Worm (Caenorhabditis elegans) whole organism, young adult: ENCODE measurements around the gene oac-40.

Experiments
- B0019.2 ChIP-seq: fragments of 200-800 bp; sonication (Bioruptor generic); conservative IDR thresholded peaks from 2 replicates; pipeline ENCODE4 v1.3.6; 2022; ENCODE audit warnings: missing genetic modification reagents, missing genetic modification characterization, missing compliant biosample characterization
- C06A6.2 ChIP-seq: fragments of 200-800 bp; sonication (Bioruptor generic); conservative IDR thresholded peaks from 2 replicates; pipeline ENCODE4 v1.3.6; 2022; ENCODE audit warnings: missing genetic modification characterization, missing compliant biosample characterization
- C17E4.6 ChIP-seq: fragments of 200-800 bp; sonication (Bioruptor generic); IDR thresholded peaks from 2 replicates; pipeline ENCODE4 v1.3.6; 2022; ENCODE audit warnings: missing genetic modification reagents, missing genetic modification characterization, missing compliant biosample characterization
- D2030.7 ChIP-seq: fragments of 200-800 bp; sonication (Bioruptor generic); IDR thresholded peaks from 2 replicates; pipeline ENCODE4 v1.3.6; 2022; ENCODE audit warnings: missing genetic modification reagents, missing genetic modification characterization, missing compliant biosample characterization
- F10E7.11 ChIP-seq: sonication (generic microtip); optimal IDR thresholded peaks from 2 replicates; lab custom pipeline; 2017; ENCODE audit warnings: mild to moderate bottlenecking, missing genetic modification characterization, moderate library complexity, missing compliant biosample characterization
- F33H1.4 ChIP-seq: fragments of 200-800 bp; sonication (Bioruptor generic); IDR thresholded peaks from 2 replicates; pipeline ENCODE4 v1.3.6; 2022; ENCODE audit warnings: missing genetic modification reagents, missing genetic modification characterization, missing compliant biosample characterization
- F39B2.1 ChIP-seq: fragments of 200-800 bp; sonication (Bioruptor generic); IDR thresholded peaks from 2 replicates; pipeline ENCODE4 v1.3.6; 2022; ENCODE audit warnings: missing genetic modification reagents, missing genetic modification characterization, missing compliant biosample characterization
- Y53F4B.3 ChIP-seq: fragments of 200-800 bp; sonication (Bioruptor generic); IDR thresholded peaks from 2 replicates; pipeline ENCODE4 v1.3.6; 2022; ENCODE audit warnings: missing genetic modification reagents, missing genetic modification characterization, missing compliant biosample characterization
- Y56A3A.18 ChIP-seq: fragments of 200-800 bp; sonication (Bioruptor generic); IDR thresholded peaks from 2 replicates; pipeline ENCODE4 v1.3.6; 2022; ENCODE audit warnings: missing genetic modification reagents, missing genetic modification characterization, missing compliant biosample characterization
- Y67H2A.10 ChIP-seq: fragments of 200-800 bp; sonication (Bioruptor generic); conservative IDR thresholded peaks from 2 replicates; pipeline ENCODE4 v1.3.6; 2022; ENCODE audit warnings: missing genetic modification reagents, missing genetic modification characterization, missing compliant biosample characterization
- Y79H2A.3 ChIP-seq: fragments of 200-800 bp; sonication (Bioruptor generic); conservative IDR thresholded peaks from 2 replicates; pipeline ENCODE4 v1.3.6; 2022; ENCODE audit warnings: missing genetic modification reagents, missing genetic modification characterization, missing compliant biosample characterization
- attf-3 ChIP-seq: fragments of 200-800 bp; sonication (Bioruptor generic); conservative IDR thresholded peaks from 2 replicates; pipeline ENCODE4 v1.3.6; 2022; ENCODE audit warnings: missing genetic modification reagents, missing genetic modification characterization, missing compliant biosample characterization
- attf-5 ChIP-seq: fragments of 200-800 bp; sonication (Bioruptor generic); optimal IDR thresholded peaks from 2 replicates; lab custom pipeline; 2018; ENCODE audit warnings: mild to moderate bottlenecking, missing genetic modification characterization, missing compliant biosample characterization
- ccch-3 ChIP-seq: fragments of 200-800 bp; sonication (Bioruptor generic); optimal IDR thresholded peaks from 2 replicates; lab custom pipeline; 2018; ENCODE audit warnings: mild to moderate bottlenecking, missing genetic modification characterization, missing compliant biosample characterization
- ceh-40 ChIP-seq: fragments of 200-800 bp; sonication (Bioruptor generic); IDR thresholded peaks from 2 replicates; pipeline ENCODE4 v1.3.6; 2022; ENCODE audit warnings: missing genetic modification characterization, missing compliant biosample characterization
- chd-7 ChIP-seq: sonication (generic microtip); optimal IDR thresholded peaks from 2 replicates; lab custom pipeline; 2016; ENCODE audit warnings: mild to moderate bottlenecking, missing genetic modification characterization, moderate library complexity, missing compliant biosample characterization
- die-1 ChIP-seq: sonication (generic microtip); optimal IDR thresholded peaks from 2 replicates; lab custom pipeline; 2016; ENCODE audit warnings: missing genotype, mild to moderate bottlenecking, missing genetic modification characterization, missing compliant biosample characterization
- ekl-4 ChIP-seq: fragments of 200-800 bp; sonication (Bioruptor generic); IDR thresholded peaks from 2 replicates; pipeline ENCODE4 v1.3.6; 2022; ENCODE audit warnings: missing genetic modification reagents, missing genetic modification characterization, missing compliant biosample characterization
- hmg-1.2 ChIP-seq: fragments of 200-800 bp; sonication (Bioruptor generic); IDR thresholded peaks from 2 replicates; pipeline ENCODE4 v1.3.6; 2022; ENCODE audit warnings: missing genetic modification reagents, missing genetic modification characterization, missing compliant biosample characterization
- lag-1 ChIP-seq: fragments of 200-800 bp; sonication (Bioruptor generic); IDR thresholded peaks from 2 replicates; pipeline ENCODE4 v1.3.6; 2022; ENCODE audit warnings: missing genetic modification reagents, missing genetic modification characterization, missing compliant biosample characterization
- let-526 ChIP-seq: fragments of 200-800 bp; sonication (Bioruptor generic); IDR thresholded peaks from 2 replicates; pipeline ENCODE4 v1.3.6; 2022; ENCODE audit warnings: missing genetic modification reagents, missing genetic modification characterization, missing compliant biosample characterization
- lin-35 ChIP-seq, 3 experiments: fragments of 150-350 bp in 2 of 3; sonication (generic microtip) in 1 of 3; optimal IDR thresholded peaks; 2 replicates each; lab custom pipeline; 2014 to 2018; ENCODE audit warnings: missing biosample characterization in 3 of 3, missing genetic modification characterization in 3 of 3, missing genetic modification reagents in 3 of 3
- lin-40 ChIP-seq: sonication (generic microtip); optimal IDR thresholded peaks from 2 replicates; lab custom pipeline; 2016; ENCODE audit warnings: missing genetic modification characterization, mild to moderate bottlenecking, missing compliant biosample characterization, missing genotype, missing genetic modification reagents
- lin-54 ChIP-seq: fragments of 200-800 bp; sonication (Bioruptor generic); optimal IDR thresholded peaks from 2 replicates; lab custom pipeline; 2018; ENCODE audit warnings: mild to moderate bottlenecking, missing genetic modification characterization, missing compliant biosample characterization
- lsy-27 ChIP-seq: sonication (generic microtip); optimal IDR thresholded peaks from 2 replicates; lab custom pipeline; 2017; ENCODE audit warnings: missing genetic modification characterization, mild to moderate bottlenecking, missing compliant biosample characterization, antibody characterized with exemption, missing genotype, borderline replicate concordance; ENCODE audit not compliant: insufficient read depth
- mcd-1 ChIP-seq: fragments of 200-800 bp; sonication (Bioruptor generic); IDR thresholded peaks from 2 replicates; pipeline ENCODE4 v1.3.6; 2022; ENCODE audit warnings: missing genetic modification reagents, missing genetic modification characterization, missing compliant biosample characterization
- mes-4 ChIP-seq: sonication (generic microtip); optimal IDR thresholded peaks from 2 replicates; lab custom pipeline; 2016; ENCODE audit warnings: missing genotype, missing genetic modification characterization, missing compliant biosample characterization
- nfya-1 ChIP-seq: sonication (generic microtip); optimal IDR thresholded peaks from 2 replicates; lab custom pipeline; 2017; ENCODE audit warnings: antibody characterized with exemption, missing compliant biosample characterization, missing genetic modification characterization, borderline replicate concordance; ENCODE audit not compliant: insufficient read depth
- nfya-2 ChIP-seq: fragments of 200-800 bp; sonication (Bioruptor generic); IDR thresholded peaks from 2 replicates; pipeline ENCODE4 v1.3.6; 2022; ENCODE audit warnings: missing genetic modification reagents, missing genetic modification characterization, missing compliant biosample characterization
- nfyb-1 ChIP-seq: fragments of 200-800 bp; sonication (Bioruptor generic); IDR thresholded peaks from 2 replicates; pipeline ENCODE4 v1.3.6; 2022; ENCODE audit warnings: missing genetic modification reagents, missing genetic modification characterization, missing compliant biosample characterization
- pbrm-1 ChIP-seq: fragments of 200-800 bp; sonication (Bioruptor generic); IDR thresholded peaks from 2 replicates; pipeline ENCODE4 v1.3.6; 2022; ENCODE audit warnings: missing genetic modification reagents, missing genetic modification characterization, missing compliant biosample characterization
- rpc-1 ChIP-seq, 2 experiments: fragments of 150-350 bp in 1 of 2; sonication (generic microtip) in 1 of 2; optimal IDR thresholded peaks; 2 replicates each; lab custom pipeline; 2014 to 2018; ENCODE audit warnings: missing biosample characterization in 1 of 2, missing genetic modification characterization in 1 of 2, missing genetic modification reagents in 1 of 2, missing genotype in 1 of 2
- sdz-38 ChIP-seq: sonication (generic microtip); optimal IDR thresholded peaks from 2 replicates; lab custom pipeline; 2016; ENCODE audit warnings: missing genotype, missing genetic modification characterization, missing compliant biosample characterization
- sea-2 ChIP-seq: fragments of 200-800 bp; sonication (Bioruptor generic); IDR thresholded peaks from 2 replicates; pipeline ENCODE4 v1.3.6; 2022; ENCODE audit warnings: missing genetic modification characterization, missing compliant biosample characterization
- snpc-1.3 ChIP-seq: sonication (generic microtip); optimal IDR thresholded peaks from 2 replicates; lab custom pipeline; 2017; ENCODE audit warnings: missing genetic modification characterization, mild to moderate bottlenecking, missing compliant biosample characterization, antibody characterized with exemption, moderate library complexity, missing genotype, missing genetic modification reagents; ENCODE audit not compliant: insufficient read depth
- snpc-4 ChIP-seq, 5 experiments: fragments of 150-350 bp in 1 of 5; sonication (generic microtip) in 4 of 5; optimal IDR thresholded peaks; 2 replicates each; lab custom pipeline; 2014 to 2018; ENCODE audit warnings: missing genetic modification characterization in 5 of 5, missing biosample characterization in 3 of 5, antibody characterized with exemption in 2 of 5, mild to moderate bottlenecking in 2 of 5, missing compliant biosample characterization in 2 of 5, missing genotype in 2 of 5, moderate library complexity in 2 of 5, missing genetic modification reagents in 1 of 5
- somi-1 ChIP-seq: fragments of 200-800 bp; sonication (Bioruptor generic); optimal IDR thresholded peaks from 2 replicates; lab custom pipeline; 2018; ENCODE audit warnings: mild to moderate bottlenecking, missing genetic modification characterization, missing compliant biosample characterization
- sptf-2 ChIP-seq: fragments of 200-800 bp; sonication (Bioruptor generic); optimal IDR thresholded peaks from 2 replicates; lab custom pipeline; 2018; ENCODE audit warnings: mild to moderate bottlenecking, missing genetic modification characterization, missing compliant biosample characterization
- zim-3 ChIP-seq: sonication (generic microtip); optimal IDR thresholded peaks from 2 replicates; lab custom pipeline; 2017; ENCODE audit warnings: mild to moderate bottlenecking, missing genetic modification characterization, moderate library complexity, missing compliant biosample characterization
- ztf-22 ChIP-seq: fragments of 200-800 bp; sonication (Bioruptor generic); optimal IDR thresholded peaks from 2 replicates; lab custom pipeline; 2018; ENCODE audit warnings: mild to moderate bottlenecking, missing genetic modification characterization, moderate library complexity, missing compliant biosample characterization
- ztf-26 ChIP-seq: sonication (generic microtip); optimal IDR thresholded peaks from 2 replicates; lab custom pipeline; 2017; ENCODE audit warnings: missing genetic modification characterization, missing compliant biosample characterization

Gene oac-40

ce11 chrV:8994272-8994671, 22.3 kb upstream of the oac-40 start:
- TF ChIP-seq nfya-1 (tag; lab: Kevin White, UChicago) (no peak), attf-3 (GFP tag; lab: Robert Waterston, UW) (no peak), nfyb-1 (no peak), lin-40 (tag; lab: Kevin White, UChicago) (no peak), lsy-27 (tag; lab: Kevin White, UChicago) (no peak), mes-4 (tag; lab: Kevin White, UChicago) (no peak), chd-7 (tag; lab: Kevin White, UChicago) (no peak)

- TF ChIP-seq F10E7.11 (tag; lab: Kevin White, UChicago) (no peak), attf-5 (GFP tag; lab: Kevin White, UChicago) (no peak), Y67H2A.10 (GFP tag; lab: Robert Waterston, UW) (no peak), Y79H2A.3 (GFP tag; lab: Robert Waterston, UW) (no peak), F39B2.1 (no peak), sdz-38 (tag; lab: Kevin White, UChicago) (no peak), Y53F4B.3 (GFP tag; lab: Robert Waterston, UW) (no peak), somi-1 (GFP tag; lab: Kevin White, UChicago) (no peak), die-1 (no peak), mcd-1 (GFP tag; lab: Robert Waterston, UW) (no peak), let-526 (GFP tag; lab: Robert Waterston, UW) (no peak), F33H1.4 (GFP tag; lab: Robert Waterston, UW) (no peak), B0019.2 (GFP tag; lab: Robert Waterston, UW) (no peak), ztf-22 (GFP tag; lab: Kevin White, UChicago) (no peak), ccch-3 (no peak)
These were observed 21.8 kb upstream of the oac-40 start, which contains the start of gene F59E11.5 for ce11 chrV:8994801-8995200. Gene F59E11.5 (plus strand): TSS chrV:8995101.

- TF ChIP-seq pbrm-1 (GFP tag; lab: Robert Waterston, UW) (no peak), nfya-2 (GFP tag; lab: Robert Waterston, UW) (no peak), sea-2 (no peak), ekl-4 (GFP tag; lab: Robert Waterston, UW) (no peak), C06A6.2 (GFP tag; lab: Robert Waterston, UW) (no peak), D2030.7 (GFP tag; lab: Robert Waterston, UW) (no peak), chd-7 (tag; lab: Kevin White, UChicago) (no peak), lag-1 (GFP tag; lab: Robert Waterston, UW) (no peak), rpc-1 (optimal IDR thresholded peaks at IDR 0.05; lab: Kevin White, UChicago) (no peak), rpc-1 (tag; optimal IDR thresholded peaks at IDR 0.05; lab: Kevin White, UChicago) (no peak), C17E4.6 (GFP tag; lab: Robert Waterston, UW) (no peak), snpc-1.3 (tag; lab: Kevin White, UChicago) (no peak), hmg-1.2 (no peak)
These were observed 15.4 kb upstream of the oac-40 start, which contains the start of gene F59E11.2 for ce11 chrV:9001175-9001574. Gene F59E11.2 (plus strand): TSS chrV:9001475.

- TF ChIP-seq Y53F4B.3 (GFP tag; lab: Robert Waterston, UW) (no peak), lin-54 (GFP tag; lab: Kevin White, UChicago) (no peak), zim-3 (tag; lab: Kevin White, UChicago) (no peak), lin-35 (GFP tag; optimal IDR thresholded peaks at IDR 0.05; lab: Kevin White, UChicago) (no peak), Y56A3A.18 (GFP tag; lab: Robert Waterston, UW) (no peak), sptf-2 (no peak), snpc-4 (GFP tag; optimal IDR thresholded peaks at IDR 0.05; lab: Kevin White, UChicago) (no peak), snpc-4 (tag; optimal IDR thresholded peaks at IDR 0.05; lab: Kevin White, UChicago) (no peak), ceh-40 (GFP tag; lab: Robert Waterston, UW) (no peak), F39B2.1 (no peak), ztf-26 (tag; lab: Kevin White, UChicago) (no peak)
These were observed 13.3 kb upstream of the oac-40 start, which contains the start of gene srx-1 for ce11 chrV:9003291-9003690. Gene srx-1 (plus strand): TSS chrV:9003672.
